Fruit fly (Drosophila melanogaster) whole organism, embryonic: Measurements from ENCODE around the gene CG15047.
A peak's percentile ranks its signal among the peaks of the same experiment; 100 is the strongest.

Experiments used
- Aef1 ChIP-seq: fragments of 200-800 bp; sonication (Bioruptor generic); IDR thresholded peaks from 3 replicates; pipeline ENCODE4 v1.3.6; 2022; ENCODE audit warnings: missing biosample characterization, missing genetic modification characterization
- B-H2 ChIP-seq: fragments of 200-800 bp; sonication (Bioruptor generic); optimal IDR thresholded peaks from 2 replicates; lab custom pipeline; 2018; ENCODE audit warnings: missing biosample characterization, mild to moderate bottlenecking, missing genetic modification characterization
- BEAF-32 ChIP-seq: fragments of 200-800 bp; sonication (Bioruptor generic); optimal IDR thresholded peaks from 3 replicates; lab custom pipeline; 2017; ENCODE audit warnings: missing biosample characterization, missing genetic modification characterization, mild to moderate bottlenecking, moderate library complexity, missing genetic modification reagents
- CG10209 ChIP-seq: fragments of 200-800 bp; sonication (Bioruptor generic); optimal IDR thresholded peaks from 3 replicates; lab custom pipeline; 2017; ENCODE audit warnings: missing biosample characterization, mild to moderate bottlenecking, missing genetic modification characterization, missing genetic modification reagents
- CG10267 ChIP-seq: fragments of 200-800 bp; sonication (Bioruptor generic); optimal IDR thresholded peaks from 2 replicates; lab custom pipeline; 2018; ENCODE audit warnings: missing biosample characterization, mild to moderate bottlenecking, missing genetic modification characterization, moderate library complexity
- CG10431 ChIP-seq: fragments of 200-800 bp; sonication (Bioruptor generic); optimal IDR thresholded peaks from 3 replicates; lab custom pipeline; 2018; ENCODE audit warnings: missing biosample characterization, mild to moderate bottlenecking, missing genetic modification characterization
- CG11085 ChIP-seq: fragments of 200-800 bp; sonication (Bioruptor generic); IDR thresholded peaks from 2 replicates; pipeline ENCODE4 v1.3.6; 2022; ENCODE audit warnings: missing biosample characterization, missing genetic modification characterization
- CG12659 ChIP-seq: fragments of 200-800 bp; sonication (Bioruptor generic); optimal IDR thresholded peaks from 3 replicates; lab custom pipeline; 2017; ENCODE audit warnings: mild to moderate bottlenecking, missing biosample characterization, missing genetic modification reagents, missing genetic modification characterization
- CG14050 ChIP-seq: fragments of 200-800 bp; sonication (Bioruptor generic); IDR thresholded peaks from 3 replicates; pipeline ENCODE4 v1.3.6; 2022; ENCODE audit warnings: missing biosample characterization, missing genetic modification characterization
- CG15269 ChIP-seq: fragments of 200-800 bp; sonication (Bioruptor generic); optimal IDR thresholded peaks from 2 replicates; lab custom pipeline; 2018; ENCODE audit warnings: missing biosample characterization, mild to moderate bottlenecking, missing genetic modification characterization, moderate library complexity
- CG1602 ChIP-seq: fragments of 200-800 bp; sonication (Bioruptor generic); optimal IDR thresholded peaks from 3 replicates; lab custom pipeline; 2016; ENCODE audit warnings: missing biosample characterization, missing genetic modification characterization
- CG1647 ChIP-seq: fragments of 200-800 bp; sonication (Bioruptor generic); optimal IDR thresholded peaks from 3 replicates; lab custom pipeline; 2016; ENCODE audit warnings: missing biosample characterization, missing genetic modification characterization
- CG17802 ChIP-seq: fragments of 200-800 bp; sonication (Bioruptor generic); optimal IDR thresholded peaks from 2 replicates; lab custom pipeline; 2018; ENCODE audit warnings: missing biosample characterization, mild to moderate bottlenecking, missing genetic modification characterization, moderate library complexity
- CG18262 ChIP-seq: fragments of 200-800 bp; optimal IDR thresholded peaks from 3 replicates; lab custom pipeline; 2019; ENCODE audit warnings: missing biosample characterization, mild to moderate bottlenecking, missing genetic modification characterization, moderate library complexity
- CG1832 ChIP-seq: fragments of 200-800 bp; sonication (Bioruptor generic); optimal IDR thresholded peaks from 2 replicates; lab custom pipeline; 2017; ENCODE audit warnings: missing biosample characterization, mild to moderate bottlenecking, missing genetic modification characterization, inconsistent platforms
- CG2712 ChIP-seq: fragments of 200-800 bp; optimal IDR thresholded peaks from 3 replicates; lab custom pipeline; 2019; ENCODE audit warnings: missing biosample characterization, mild to moderate bottlenecking, missing genetic modification characterization, moderate library complexity
- CG3163 ChIP-seq: fragments of 200-800 bp; sonication (Bioruptor generic); optimal IDR thresholded peaks from 3 replicates; lab custom pipeline; 2016; ENCODE audit warnings: missing biosample characterization, missing genetic modification characterization
- CG32772 ChIP-seq: fragments of 200-800 bp; sonication (Bioruptor generic); IDR thresholded peaks from 2 replicates; pipeline ENCODE4 v1.3.6; 2022; ENCODE audit warnings: missing biosample characterization, missing genetic modification characterization
- CG34422 ChIP-seq: fragments of 200-800 bp; sonication (Bioruptor generic); IDR thresholded peaks from 3 replicates; pipeline ENCODE4 v1.3.6; 2022; ENCODE audit warnings: missing biosample characterization, missing genetic modification characterization
- CG4328 ChIP-seq: fragments of 200-800 bp; sonication (Bioruptor generic); optimal IDR thresholded peaks from 3 replicates; lab custom pipeline; 2017; ENCODE audit warnings: missing biosample characterization, missing genetic modification reagents, missing genetic modification characterization
- CG4360 ChIP-seq: fragments of 200-800 bp; sonication (Bioruptor generic); IDR thresholded peaks from 2 replicates; pipeline ENCODE4 v1.3.6; 2022; ENCODE audit warnings: missing biosample characterization, missing genetic modification characterization
- CG9437 ChIP-seq: fragments of 200-800 bp; sonication (Bioruptor generic); optimal IDR thresholded peaks from 2 replicates; lab custom pipeline; 2018; ENCODE audit warnings: missing biosample characterization, mild to moderate bottlenecking, missing genetic modification characterization
- CG9797 ChIP-seq: fragments of 200-800 bp; sonication (Bioruptor generic); optimal IDR thresholded peaks from 3 replicates; lab custom pipeline; 2018; ENCODE audit warnings: missing biosample characterization, mild to moderate bottlenecking, missing genetic modification characterization
- CHES-1-like ChIP-seq: fragments of 200-800 bp; sonication (Bioruptor generic); optimal IDR thresholded peaks from 2 replicates; lab custom pipeline; 2016; ENCODE audit warnings: missing biosample characterization, missing genetic modification characterization
- Dip2 ChIP-seq: fragments of 200-800 bp; sonication (Bioruptor generic); IDR thresholded peaks from 2 replicates; pipeline ENCODE4 v1.3.6; 2022; ENCODE audit warnings: missing biosample characterization, missing genetic modification characterization
- Dp ChIP-seq: fragments of 200-800 bp; sonication (Bioruptor generic); optimal IDR thresholded peaks from 2 replicates; lab custom pipeline; 2018; ENCODE audit warnings: missing biosample characterization, mild to moderate bottlenecking, missing genetic modification characterization, moderate library complexity
- Ets65A ChIP-seq: fragments of 200-800 bp; sonication (Bioruptor generic); peaks from one replicate; lab custom pipeline; 2016; ENCODE audit warnings: missing biosample characterization, missing genetic modification characterization
- HLHmδ ChIP-seq: fragments of 200-800 bp; sonication (Bioruptor generic); optimal IDR thresholded peaks from 2 replicates; lab custom pipeline; 2018; ENCODE audit warnings: missing biosample characterization, mild to moderate bottlenecking, missing genetic modification characterization, moderate library complexity
- MBD-R2 ChIP-seq: fragments of 200-800 bp; sonication (Bioruptor generic); IDR thresholded peaks from 2 replicates; pipeline ENCODE4 v1.3.6; 2022; ENCODE audit warnings: missing biosample characterization, missing genetic modification characterization
- Mrtf ChIP-seq: fragments of 200-800 bp; sonication (Bioruptor generic); IDR thresholded peaks from 3 replicates; pipeline ENCODE4 v1.3.6; 2022; ENCODE audit warnings: missing biosample characterization, missing genetic modification characterization
- Myb ChIP-seq: fragments of 200-800 bp; sonication (Bioruptor generic); optimal IDR thresholded peaks from 2 replicates; lab custom pipeline; 2016; ENCODE audit warnings: missing biosample characterization, missing genetic modification characterization
- NK7.1 ChIP-seq: fragments of 200-800 bp; sonication (Bioruptor generic); optimal IDR thresholded peaks from 3 replicates; lab custom pipeline; 2016; ENCODE audit warnings: missing biosample characterization, missing genetic modification characterization
- Sox100B ChIP-seq: fragments of 200-800 bp; sonication (Bioruptor generic); optimal IDR thresholded peaks from 3 replicates; lab custom pipeline; 2018; ENCODE audit warnings: missing biosample characterization, mild to moderate bottlenecking, missing genetic modification characterization
- ab ChIP-seq: fragments of 200-800 bp; sonication (Bioruptor generic); optimal IDR thresholded peaks from 2 replicates; lab custom pipeline; 2016; ENCODE audit warnings: missing biosample characterization, missing genetic modification characterization
- ap ChIP-seq: fragments of 200-800 bp; sonication (Bioruptor generic); IDR thresholded peaks from 2 replicates; pipeline ENCODE4 v1.3.6; 2022; ENCODE audit warnings: missing biosample characterization, missing genetic modification characterization
- ara ChIP-seq: fragments of 200-800 bp; sonication (Bioruptor generic); IDR thresholded peaks from 2 replicates; pipeline ENCODE4 v1.3.6; 2022; ENCODE audit warnings: missing biosample characterization, missing genetic modification characterization
- chif ChIP-seq, 2 experiments: fragments of 200-800 bp; sonication (Bioruptor generic); optimal IDR thresholded peaks; 3 replicates each; lab custom pipeline; 2016; ENCODE audit warnings: missing biosample characterization in 2 of 2, missing genetic modification characterization in 2 of 2
- croc ChIP-seq: fragments of 200-800 bp; sonication (Bioruptor generic); conservative IDR thresholded peaks from 3 replicates; pipeline ENCODE4 v1.3.6; 2022; ENCODE audit warnings: missing biosample characterization, missing genetic modification characterization
- dan ChIP-seq: fragments of 200-800 bp; sonication (Bioruptor generic); IDR thresholded peaks from 2 replicates; pipeline ENCODE4 v1.3.6; 2022; ENCODE audit warnings: missing biosample characterization, missing genetic modification characterization
- gce ChIP-seq: fragments of 200-800 bp; sonication (Bioruptor generic); IDR thresholded peaks from 3 replicates; pipeline ENCODE4 v1.3.6; 2022; ENCODE audit warnings: missing biosample characterization, missing genetic modification characterization
- gfzf ChIP-seq: fragments of 200-800 bp; sonication (Bioruptor generic); optimal IDR thresholded peaks from 2 replicates; lab custom pipeline; 2016; ENCODE audit warnings: missing biosample characterization, mild to moderate bottlenecking, missing genetic modification characterization, moderate library complexity
- hkb ChIP-seq, 2 experiments: fragments of 200-800 bp in 1 of 2; fragments of >200 bp in 1 of 2; sonication (Bioruptor generic) in 1 of 2; IDR thresholded peaks in 1 of 2; optimal IDR thresholded peaks in 1 of 2; 2 replicates each; pipeline versions ENCODE4 v1.3.6 to Lab custom; 2017 to 2022; ENCODE audit warnings: missing biosample characterization in 1 of 2, missing genetic modification characterization in 1 of 2
- pfk ChIP-seq: fragments of 200-800 bp; sonication (Bioruptor generic); optimal IDR thresholded peaks from 2 replicates; lab custom pipeline; 2018; ENCODE audit warnings: missing biosample characterization, mild to moderate bottlenecking, missing genetic modification characterization, moderate library complexity
- schlank ChIP-seq: fragments of 200-800 bp; sonication (Bioruptor generic); optimal IDR thresholded peaks from 2 replicates; lab custom pipeline; 2018; ENCODE audit warnings: missing biosample characterization, mild to moderate bottlenecking, missing genetic modification characterization
- sd ChIP-seq: fragments of 200-800 bp; sonication (Bioruptor generic); optimal IDR thresholded peaks from 3 replicates; lab custom pipeline; 2018; ENCODE audit warnings: missing biosample characterization, mild to moderate bottlenecking, missing genetic modification characterization, moderate library complexity
- seq ChIP-seq: fragments of 200-800 bp; sonication (Bioruptor generic); IDR thresholded peaks from 2 replicates; pipeline ENCODE4 v1.3.6; 2022; ENCODE audit warnings: missing biosample characterization, missing genetic modification characterization
- tin ChIP-seq: fragments of 200-800 bp; sonication (Bioruptor generic); optimal IDR thresholded peaks from 3 replicates; lab custom pipeline; 2016; ENCODE audit warnings: missing biosample characterization, missing genetic modification characterization
- trh ChIP-seq: fragments of 200-800 bp; sonication (Bioruptor generic); optimal IDR thresholded peaks from 2 replicates; lab custom pipeline; 2016; ENCODE audit warnings: missing biosample characterization, missing genetic modification characterization
- tup ChIP-seq: fragments of 200-800 bp; sonication (Bioruptor generic); optimal IDR thresholded peaks from 2 replicates; lab custom pipeline; 2016; ENCODE audit warnings: missing biosample characterization, mild to moderate bottlenecking, missing genetic modification characterization, moderate library complexity
- vvl ChIP-seq: fragments of 200-800 bp; sonication (Bioruptor generic); IDR thresholded peaks from 2 replicates; pipeline ENCODE4 v1.3.6; 2022; ENCODE audit warnings: missing biosample characterization, missing genetic modification characterization
- zfh2 ChIP-seq: fragments of 200-800 bp; sonication (Bioruptor generic); optimal IDR thresholded peaks from 2 replicates; lab custom pipeline; 2016; ENCODE audit warnings: missing biosample characterization, missing genetic modification characterization

CG15047 gene

DNA sequence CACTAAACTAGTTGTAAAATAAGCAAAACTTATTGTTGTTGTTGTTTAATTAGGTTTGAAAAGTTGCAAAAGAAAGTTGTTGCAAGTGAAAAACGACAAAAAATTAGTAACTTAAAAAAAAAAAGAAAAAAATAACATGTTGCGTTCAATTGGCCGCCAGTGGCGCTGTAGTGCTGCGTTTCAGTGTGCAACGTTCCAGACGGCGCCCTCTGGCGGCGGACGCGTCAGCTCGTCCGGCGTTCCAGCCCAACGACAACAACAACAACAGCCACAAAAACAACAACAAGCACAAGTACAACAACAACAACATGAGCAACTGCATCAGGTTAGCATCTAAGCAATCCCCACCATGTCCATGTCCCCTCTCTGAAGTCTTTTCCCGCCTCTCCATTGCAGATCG is 11.1 kb upstream of the CG15047 start (continued):
- TF ChIP-seq hkb (optimal IDR thresholded peaks at IDR 0.05; lab: Kevin White, UChicago), result no peak
- TF ChIP-seq hkb (GFP tag; IDR thresholded peaks at IDR 0.05; lab: Robert Waterston, UW), result 0 out of 2 replicates have a peak, but pooled peaks have one; percentile 30
- TF ChIP-seq CG11085 (GFP tag; lab: Robert Waterston, UW), result no peak
- no peak for TF ChIP-seq NK7.1
- peak; percentile 32 for TF ChIP-seq HLHmδ (GFP tag; lab: Kevin White, UChicago)
- peak; percentile 90 for TF ChIP-seq CG32772 (GFP tag; lab: Robert Waterston, UW)
- peak; percentile 6 for TF ChIP-seq Myb (GFP tag; lab: Kevin White, UChicago)
- TF ChIP-seq CG1602 (GFP tag; lab: Kevin White, UChicago), result peak; percentile 21
- no peak for TF ChIP-seq CG14050 (GFP tag; lab: Robert Waterston, UW)
- no peak for TF ChIP-seq CG4328 (GFP tag; lab: Kevin White, UChicago)
- peak; percentile 85 for TF ChIP-seq pfk (GFP tag; lab: Kevin White, UChicago)
- no peak for TF ChIP-seq dan (GFP tag; lab: Robert Waterston, UW)
- TF ChIP-seq Dp (GFP tag; lab: Kevin White, UChicago), result no peak
- TF ChIP-seq CG34422 (GFP tag; lab: Robert Waterston, UW), result 0 out of 3 replicates have a peak, but pooled peaks have one; percentile 56
- peak; percentile 22; the same call in 1 of the 2 replicates for TF ChIP-seq MBD-R2 (GFP tag; lab: Robert Waterston, UW)
- TF ChIP-seq sd, result no peak
- no peak for TF ChIP-seq CG9797 (GFP tag; lab: Kevin White, UChicago)
- TF ChIP-seq zfh2 (GFP tag; lab: Kevin White, UChicago), result no peak
- peak; percentile 100 for TF ChIP-seq CG4360 (GFP tag; lab: Robert Waterston, UW)
- TF ChIP-seq tin (GFP tag; lab: Kevin White, UChicago), result peak; percentile 29
- no peak for TF ChIP-seq ap (GFP tag; lab: Robert Waterston, UW)
- no peak for TF ChIP-seq CG1647
- TF ChIP-seq CG10431 (GFP tag; lab: Kevin White, UChicago), result peak; percentile 55
- no peak for TF ChIP-seq ab (GFP tag; lab: Kevin White, UChicago)
- 0 out of 3 replicates have a peak, but pooled peaks have one; percentile 16 for TF ChIP-seq croc
- TF ChIP-seq CG2712, result peak; percentile 51
- TF ChIP-seq Mrtf (GFP tag; lab: Robert Waterston, UW), result peak; percentile 57; the same call in 1 of the 3 replicates
- TF ChIP-seq trh, result no peak
- no peak for TF ChIP-seq B-H2 (GFP tag; lab: Kevin White, UChicago)
- TF ChIP-seq tup (GFP tag; lab: Kevin White, UChicago), result no peak
- no peak for TF ChIP-seq BEAF-32 (GFP tag; lab: Kevin White, UChicago)
- TF ChIP-seq Dip2 (GFP tag; lab: Robert Waterston, UW), result no peak
- TF ChIP-seq CG18262 (tag; lab: Kevin White, UChicago), result peak; percentile 25
- TF ChIP-seq gfzf (GFP tag; lab: Kevin White, UChicago), result peak; percentile 5
- peak; percentile 25 for TF ChIP-seq CHES-1-like (GFP tag; lab: Kevin White, UChicago)
- TF ChIP-seq vvl, result peak; percentile 40; the same call in 1 of the 2 replicates
- no peak for TF ChIP-seq CG1832 (GFP tag; lab: Kevin White, UChicago)
- peak; percentile 30; the same call in 1 of the 2 replicates for TF ChIP-seq ara
- no peak for TF ChIP-seq Sox100B
- peak; percentile 62 for TF ChIP-seq Aef1 (GFP tag; lab: Robert Waterston, UW)
- peak; percentile 47 for TF ChIP-seq CG15269 (tag; lab: Kevin White, UChicago)
- no peak for TF ChIP-seq CG9437 (GFP tag; lab: Kevin White, UChicago)
- TF ChIP-seq CG17802, result no peak
- TF ChIP-seq CG12659 (GFP tag; lab: Kevin White, UChicago), result peak; percentile 30
- no peak for TF ChIP-seq CG10209 (GFP tag; lab: Kevin White, UChicago)
- TF ChIP-seq CG3163, result no peak
- TF ChIP-seq seq (GFP tag; lab: Robert Waterston, UW), result no peak
- no peak for TF ChIP-seq schlank
- TF ChIP-seq chif (GFP tag; optimal IDR thresholded peaks at IDR 0.05; lab: Kevin White, UChicago), result peak in 1 of 2 experiments; percentile 59
- 0 out of 3 replicates have a peak, but pooled peaks have one; percentile 49 for TF ChIP-seq gce
- TF ChIP-seq Ets65A (GFP tag; lab: Kevin White, UChicago), result peak; percentile 86
- peak; percentile 6 for TF ChIP-seq CG10267 (tag; lab: Kevin White, UChicago)
